Worm (Caenorhabditis elegans) whole organism, L2 larva: ENCODE results near the gene F53F8.3.

Experiments used
- ZK546.5 ChIP-seq: sonication (generic microtip); optimal IDR thresholded peaks from 2 replicates; lab custom pipeline; 2017; ENCODE audit warnings: missing biosample characterization, missing genetic modification characterization
- elt-1 ChIP-seq: fragments of 150-350 bp; optimal IDR thresholded peaks from 2 replicates; lab custom pipeline; 2014; ENCODE audit warnings: missing biosample characterization, missing genetic modification characterization
- lin-13 ChIP-seq: fragments of 150-350 bp; optimal IDR thresholded peaks from 2 replicates; lab custom pipeline; 2014; ENCODE audit warnings: missing biosample characterization, missing genetic modification reagents, missing genetic modification characterization
- lin-39 ChIP-seq: fragments of 150-350 bp; optimal IDR thresholded peaks from 2 replicates; lab custom pipeline; 2014; ENCODE audit warnings: missing biosample characterization, missing genetic modification reagents, missing genetic modification characterization
- nhr-11 ChIP-seq: fragments of 150-350 bp; optimal IDR thresholded peaks from 2 replicates; lab custom pipeline; 2014; ENCODE audit warnings: missing biosample characterization, missing genetic modification characterization
- nhr-237 ChIP-seq: fragments of 150-350 bp; optimal IDR thresholded peaks from 2 replicates; lab custom pipeline; 2014; ENCODE audit warnings: missing biosample characterization, missing genetic modification characterization
- nhr-6 ChIP-seq: fragments of 150-350 bp; optimal IDR thresholded peaks from 2 replicates; lab custom pipeline; 2014; ENCODE audit warnings: missing biosample characterization, missing genetic modification characterization
- skn-1 ChIP-seq: sonication (generic microtip); optimal IDR thresholded peaks from 2 replicates; lab custom pipeline; 2017; ENCODE audit warnings: missing biosample characterization, missing genetic modification characterization
- sma-9 ChIP-seq, 2 experiments: fragments of 150-350 bp in 1 of 2; sonication (generic microtip) in 1 of 2; optimal IDR thresholded peaks; 2 replicates each; lab custom pipeline; 2014 to 2016; ENCODE audit warnings: missing genetic modification characterization in 2 of 2, mild to moderate bottlenecking in 1 of 2, missing biosample characterization in 1 of 2, missing compliant biosample characterization in 1 of 2, missing genetic modification reagents in 1 of 2, moderate library complexity in 1 of 2
- unc-62 ChIP-seq: fragments of 150-350 bp; optimal IDR thresholded peaks from 2 replicates; lab custom pipeline; 2014; ENCODE audit warnings: missing biosample characterization, missing genetic modification reagents, missing genetic modification characterization
- ztf-11 ChIP-seq: sonication (generic microtip); optimal IDR thresholded peaks from 2 replicates; lab custom pipeline; 2017; ENCODE audit warnings: missing biosample characterization, missing genetic modification characterization

- TF ChIP-seq lin-39 (tag; lab: Kevin White, UChicago) (no peak), lin-13 (GFP tag; lab: Kevin White, UChicago) (no peak), nhr-6 (no peak), ZK546.5 (tag; lab: Kevin White, UChicago) (no peak), unc-62 (GFP tag; lab: Kevin White, UChicago) (no peak), sma-9 (GFP tag; optimal IDR thresholded peaks at IDR 0.05; lab: Kevin White, UChicago) (no peak), sma-9 (tag; optimal IDR thresholded peaks at IDR 0.05; lab: Kevin White, UChicago) (no peak), nhr-11 (no peak), skn-1 (tag; lab: Kevin White, UChicago) (no peak), nhr-237 (tag; lab: Kevin White, UChicago) (no peak), elt-1 (tag; lab: Kevin White, UChicago) (no peak), ztf-11 (no peak)
These were observed 2.3 kb upstream of the F53F8.3 start, which contains the start of gene F53F8.4 for ce11 chrV:20691585-20691984.
